Worm (Caenorhabditis elegans) whole organism, L4 larva: ENCODE data around the gene F55B12.10.

Experiments
- F10B5.3 ChIP-seq: sonication (generic microtip); optimal IDR thresholded peaks from 2 replicates; lab custom pipeline; 2016; ENCODE audit warnings: mild to moderate bottlenecking, missing genetic modification characterization, missing compliant biosample characterization
- R02D3.7 ChIP-seq: fragments of 150-350 bp; sonication (generic microtip); optimal IDR thresholded peaks from 3 replicates; lab custom pipeline; 2014; ENCODE audit warnings: missing biosample characterization, missing genetic modification characterization
- Y105C5A.15 ChIP-seq: fragments of 200-800 bp; sonication (Bioruptor generic); IDR thresholded peaks from 2 replicates; pipeline ENCODE4 v1.3.6; 2022; ENCODE audit warnings: missing genetic modification characterization, missing compliant biosample characterization
- Y5F2A.4 ChIP-seq: fragments of 200-800 bp; sonication (Bioruptor generic); optimal IDR thresholded peaks from 2 replicates; lab custom pipeline; 2018; ENCODE audit warnings: mild to moderate bottlenecking, missing genetic modification characterization, missing compliant biosample characterization
- ZK337.2 ChIP-seq: fragments of 200-800 bp; sonication (Bioruptor generic); IDR thresholded peaks from 2 replicates; pipeline ENCODE4 v1.3.6; 2022; ENCODE audit warnings: missing genetic modification reagents, missing genetic modification characterization, missing compliant biosample characterization
- aly-2 ChIP-seq: sonication (generic microtip); optimal IDR thresholded peaks from 2 replicates; lab custom pipeline; 2018; ENCODE audit warnings: missing biosample characterization, missing genetic modification characterization
- arid-1 ChIP-seq: fragments of 200-800 bp; sonication (Bioruptor generic); conservative IDR thresholded peaks from 2 replicates; pipeline ENCODE4 v1.3.6; 2022; ENCODE audit warnings: missing genetic modification reagents, missing genetic modification characterization, missing compliant biosample characterization
- ceh-20 ChIP-seq: fragments of 200-800 bp; sonication (Bioruptor generic); IDR thresholded peaks from 2 replicates; pipeline ENCODE4 v1.3.6; 2022; ENCODE audit warnings: missing genetic modification reagents, missing genetic modification characterization, missing compliant biosample characterization
- ceh-32 ChIP-seq: sonication (generic microtip); optimal IDR thresholded peaks from 2 replicates; lab custom pipeline; 2016; ENCODE audit warnings: mild to moderate bottlenecking, missing genetic modification characterization, missing compliant biosample characterization; ENCODE audit not compliant: poor library complexity
- ceh-44 ChIP-seq: fragments of 200-800 bp; sonication (Bioruptor generic); IDR thresholded peaks from 2 replicates; pipeline ENCODE4 v1.3.6; 2022; ENCODE audit warnings: missing genetic modification reagents, missing genetic modification characterization, missing compliant biosample characterization
- ceh-62 ChIP-seq: sonication (generic microtip); optimal IDR thresholded peaks from 2 replicates; lab custom pipeline; 2017; ENCODE audit warnings: missing biosample characterization, missing genetic modification characterization
- daf-19 ChIP-seq: fragments of 200-800 bp; sonication (Bioruptor generic); conservative IDR thresholded peaks from 2 replicates; pipeline ENCODE4 v1.3.6; 2022; ENCODE audit warnings: missing genetic modification characterization, missing compliant biosample characterization
- dmd-8 ChIP-seq: fragments of 200-800 bp; sonication (Bioruptor generic); IDR thresholded peaks from 2 replicates; pipeline ENCODE4 v1.3.6; 2022; ENCODE audit warnings: missing genetic modification characterization, missing compliant biosample characterization
- dmd-9 ChIP-seq: fragments of 200-800 bp; sonication (Bioruptor generic); IDR thresholded peaks from 2 replicates; pipeline ENCODE4 v1.3.6; 2022; ENCODE audit warnings: missing genetic modification reagents, missing genetic modification characterization, missing compliant biosample characterization
- duxl-1 ChIP-seq: sonication (generic microtip); optimal IDR thresholded peaks from 2 replicates; lab custom pipeline; 2016; ENCODE audit warnings: mild to moderate bottlenecking, missing genetic modification characterization, moderate library complexity, missing compliant biosample characterization; ENCODE audit not compliant: poor library complexity
- dve-1 ChIP-seq: sonication (generic microtip); optimal IDR thresholded peaks from 2 replicates; lab custom pipeline; 2017; ENCODE audit warnings: antibody characterized with exemption, mild to moderate bottlenecking, missing genetic modification characterization, missing compliant biosample characterization; ENCODE audit not compliant: insufficient read depth
- fos-1 ChIP-seq: fragments of 150-350 bp; optimal IDR thresholded peaks from 2 replicates; lab custom pipeline; 2014; ENCODE audit warnings: missing biosample characterization, missing genetic modification characterization
- gei-8 ChIP-seq: fragments of 200-800 bp; sonication (Bioruptor generic); optimal IDR thresholded peaks from 2 replicates; lab custom pipeline; 2018; ENCODE audit warnings: mild to moderate bottlenecking, missing genetic modification characterization, missing compliant biosample characterization
- hif-1 ChIP-seq, 2 experiments: sonication (generic microtip); optimal IDR thresholded peaks; 2 replicates each; lab custom pipeline; 2016 to 2017; ENCODE audit warnings: missing compliant biosample characterization in 2 of 2, missing genetic modification characterization in 2 of 2, missing genetic modification reagents in 2 of 2, missing genotype in 2 of 2, mild to moderate bottlenecking in 1 of 2
- lin-13 ChIP-seq: fragments of 150-350 bp; optimal IDR thresholded peaks from 2 replicates; lab custom pipeline; 2014; ENCODE audit warnings: missing biosample characterization, missing genetic modification reagents, missing genetic modification characterization
- mdl-1 ChIP-seq, 2 experiments: fragments of 150-350 bp in 1 of 2; sonication (generic microtip) in 1 of 2; optimal IDR thresholded peaks; 2 replicates each; lab custom pipeline; 2014 to 2017; ENCODE audit warnings: missing biosample characterization in 2 of 2, missing genetic modification characterization in 2 of 2
- mdt-29 ChIP-seq: fragments of 200-800 bp; sonication (Bioruptor generic); IDR thresholded peaks from 2 replicates; pipeline ENCODE4 v1.3.6; 2022; ENCODE audit warnings: missing genetic modification reagents, missing genetic modification characterization, missing compliant biosample characterization
- mep-1 ChIP-seq: fragments of 150-350 bp; sonication (generic microtip); optimal IDR thresholded peaks from 3 replicates; lab custom pipeline; 2014; ENCODE audit warnings: missing biosample characterization, missing genetic modification characterization
- mxl-3 ChIP-seq: fragments of 200-800 bp; sonication (Bioruptor generic); optimal IDR thresholded peaks from 2 replicates; lab custom pipeline; 2018; ENCODE audit warnings: mild to moderate bottlenecking, missing genetic modification characterization, missing compliant biosample characterization
- nhr-237 ChIP-seq: sonication (generic microtip); optimal IDR thresholded peaks from 2 replicates; lab custom pipeline; 2017; ENCODE audit warnings: missing biosample characterization, missing genetic modification characterization
- nhr-42 ChIP-seq: fragments of 200-800 bp; sonication (Bioruptor generic); IDR thresholded peaks from 2 replicates; pipeline ENCODE4 v1.3.6; 2022; ENCODE audit warnings: missing genetic modification characterization, missing compliant biosample characterization
- pha-4 ChIP-seq, 2 experiments: fragments of 150-350 bp in 1 of 2; fragments of 200-800 bp in 1 of 2; sonication (Bioruptor generic) in 1 of 2; IDR thresholded peaks in 1 of 2; optimal IDR thresholded peaks in 1 of 2; 2 replicates each; pipeline versions ENCODE4 v1.3.6 to Lab custom; 2014 to 2022; ENCODE audit warnings: missing genetic modification characterization in 2 of 2, missing genetic modification reagents in 2 of 2, missing biosample characterization in 1 of 2, missing compliant biosample characterization in 1 of 2
- saeg-2 ChIP-seq: fragments of 200-800 bp; sonication (Bioruptor generic); IDR thresholded peaks from 2 replicates; pipeline ENCODE4 v1.3.6; 2022; ENCODE audit warnings: missing genetic modification reagents, missing genetic modification characterization, missing compliant biosample characterization
- skn-1 ChIP-seq: fragments of 150-350 bp; optimal IDR thresholded peaks from 2 replicates; lab custom pipeline; 2014; ENCODE audit warnings: missing biosample characterization, missing genetic modification characterization
- snpc-1.2 ChIP-seq: fragments of 200-800 bp; sonication (Bioruptor generic); IDR thresholded peaks from 2 replicates; pipeline ENCODE4 v1.3.6; 2022; ENCODE audit warnings: missing genetic modification reagents, missing genetic modification characterization, missing compliant biosample characterization
- snpc-4 ChIP-seq: fragments of 150-350 bp; optimal IDR thresholded peaks from 2 replicates; lab custom pipeline; 2014; ENCODE audit warnings: missing biosample characterization, missing genetic modification characterization
- spr-1 ChIP-seq: sonication (generic microtip); optimal IDR thresholded peaks from 2 replicates; lab custom pipeline; 2016; ENCODE audit warnings: mild to moderate bottlenecking, missing genetic modification characterization, missing compliant biosample characterization
- unc-130 ChIP-seq: sonication (generic microtip); optimal IDR thresholded peaks from 2 replicates; lab custom pipeline; 2016; ENCODE audit warnings: missing genetic modification reagents, missing genetic modification characterization, missing compliant biosample characterization
- vab-7 ChIP-seq: fragments of 200-800 bp; sonication (Bioruptor generic); IDR thresholded peaks from 2 replicates; pipeline ENCODE4 v1.3.6; 2022; ENCODE audit warnings: missing genetic modification reagents, missing genetic modification characterization, missing compliant biosample characterization
- zfp-2 ChIP-seq: sonication (generic microtip); optimal IDR thresholded peaks from 2 replicates; lab custom pipeline; 2016; ENCODE audit warnings: mild to moderate bottlenecking, missing genetic modification characterization, missing compliant biosample characterization
- zfp-3 ChIP-seq: fragments of 200-800 bp; sonication (Bioruptor generic); conservative IDR thresholded peaks from 2 replicates; pipeline ENCODE4 v1.3.6; 2022; ENCODE audit warnings: missing genetic modification reagents, missing genetic modification characterization, missing compliant biosample characterization
- zip-11 ChIP-seq: fragments of 200-800 bp; sonication (Bioruptor generic); IDR thresholded peaks from 2 replicates; pipeline ENCODE4 v1.3.6; 2022; ENCODE audit warnings: missing genetic modification characterization, missing compliant biosample characterization

Gene F55B12.10

ce11 chrV:13850170-13850569, 10.6 kb downstream of the F55B12.10 start, which contains the start of gene hpx-2:
Gene hpx-2 (plus strand): TSS chrV:13850470.
- TF ChIP-seq lin-13 (GFP tag; lab: Kevin White, UChicago): no peak
- no peak for TF ChIP-seq spr-1
- no peak for TF ChIP-seq snpc-4 (tag; lab: Kevin White, UChicago)
- no peak for TF ChIP-seq dmd-8 (GFP tag; lab: Robert Waterston, UW)
- no peak for TF ChIP-seq aly-2 (tag; lab: Kevin White, UChicago)
- TF ChIP-seq Y5F2A.4: no peak
- no peak for TF ChIP-seq ceh-32 (tag; lab: Kevin White, UChicago)
- TF ChIP-seq ZK337.2 (GFP tag; lab: Robert Waterston, UW): no peak
- no peak for TF ChIP-seq Y105C5A.15
- no peak for TF ChIP-seq dve-1 (tag; lab: Kevin White, UChicago)
- TF ChIP-seq snpc-1.2: no peak
- TF ChIP-seq daf-19 (GFP tag; lab: Robert Waterston, UW): no peak

ce11 chrV:13854306-13854705, 14.8 kb downstream of the F55B12.10 start, which contains the start of gene ttr-21:
Gene ttr-21 (minus strand): TSS chrV:13854405.
- TF ChIP-seq nhr-42 (GFP tag; lab: Robert Waterston, UW) (no peak), mxl-3 (GFP tag; lab: Kevin White, UChicago) (no peak), arid-1 (no peak), R02D3.7 (tag; lab: Kevin White, UChicago) (no peak), zfp-2 (tag; lab: Kevin White, UChicago) (no peak), ceh-44 (no peak), zip-11 (no peak), hif-1 (tag; optimal IDR thresholded peaks at IDR 0.05; lab: Kevin White, UChicago) (no peak), skn-1 (tag; lab: Kevin White, UChicago) (no peak), saeg-2 (GFP tag; lab: Robert Waterston, UW) (no peak), snpc-1.2 (no peak), mdt-29 (GFP tag; lab: Robert Waterston, UW) (no peak), unc-130 (GFP tag; lab: Kevin White, UChicago) (no peak), aly-2 (tag; lab: Kevin White, UChicago) (no peak), mep-1 (no peak), pha-4 (GFP tag; IDR thresholded peaks at IDR 0.05; lab: Robert Waterston, UW) (no peak), pha-4 (tag; optimal IDR thresholded peaks at IDR 0.05; lab: Kevin White, UChicago) (no peak), gei-8 (no peak)

- no peak for TF ChIP-seq zfp-3 (GFP tag; lab: Robert Waterston, UW)
- TF ChIP-seq ceh-62: no peak
- TF ChIP-seq pha-4 (GFP tag; IDR thresholded peaks at IDR 0.05; lab: Robert Waterston, UW): no peak
- no peak for TF ChIP-seq pha-4 (tag; optimal IDR thresholded peaks at IDR 0.05; lab: Kevin White, UChicago)
- TF ChIP-seq duxl-1: no peak
- TF ChIP-seq fos-1 (tag; lab: Kevin White, UChicago): no peak
- TF ChIP-seq snpc-4 (tag; lab: Kevin White, UChicago): no peak
- TF ChIP-seq dmd-9 (GFP tag; lab: Robert Waterston, UW): no peak
- no peak for TF ChIP-seq F10B5.3 (tag; lab: Kevin White, UChicago)
- TF ChIP-seq lin-13 (GFP tag; lab: Kevin White, UChicago): no peak
- TF ChIP-seq nhr-237: no peak
- TF ChIP-seq vab-7: no peak
- TF ChIP-seq mdl-1 (tag; optimal IDR thresholded peaks at IDR 0.05; lab: Kevin White, UChicago): no peak
- TF ChIP-seq ceh-20 (GFP tag; lab: Robert Waterston, UW): no peak
Observed at ce11 chrV:13856376-13856775, 16.8 kb downstream of the F55B12.10 start, which contains the start of gene srx-134. Gene srx-134 (minus strand): TSS chrV:13856476.
